Worm (Caenorhabditis elegans): Measurements from ENCODE around the gene sto-5.

DNA sequence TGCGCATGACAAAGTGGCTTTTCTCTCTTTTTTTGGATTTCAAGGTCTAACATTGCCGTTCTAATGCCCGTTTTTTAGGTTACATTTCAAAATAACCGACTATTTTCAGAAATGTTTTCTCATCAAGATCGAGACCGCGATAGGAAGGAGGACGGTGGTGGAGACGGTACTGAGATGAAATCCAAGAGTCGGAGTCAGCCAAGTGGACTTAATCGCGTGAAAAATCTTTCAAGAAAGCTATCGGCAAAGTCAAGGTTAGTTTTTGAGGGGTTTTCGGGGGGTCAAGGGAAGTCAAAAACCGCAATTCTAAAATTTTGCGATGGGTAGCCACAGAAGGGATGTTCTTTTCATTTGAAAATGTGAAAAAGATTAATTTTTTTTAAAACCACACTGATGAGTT, 29.3 kb downstream of the sto-5 start, which contains the start of gene aak-2:
- no peak for TF ChIP-seq tbx-2 (tag; optimal IDR thresholded peaks at IDR 0.05)
- TF ChIP-seq tbx-7 (tag; optimal IDR thresholded peaks at IDR 0.05), result no peak
- TF ChIP-seq ceh-2 (tag; optimal IDR thresholded peaks at IDR 0.05), result no peak
- TF ChIP-seq rnt-1 (tag; optimal IDR thresholded peaks at IDR 0.05), result peak; percentile 30
- TF ChIP-seq nhr-11 (tag; optimal IDR thresholded peaks at IDR 0.05), result no peak
- TF ChIP-seq F13H6.1 (tag; optimal IDR thresholded peaks at IDR 0.05), result no peak

All from whole organism, late embryonic.